Worm (Caenorhabditis elegans) whole organism, L4 larva: ENCODE results near the gene nhr-228.

Experiments
- aha-1 ChIP-seq: fragments of 150-350 bp; peaks from one replicate; lab custom pipeline; 2014; ENCODE audit warnings: missing biosample characterization, missing genetic modification characterization
- ama-1 ChIP-seq: fragments of 150-350 bp; optimal IDR thresholded peaks from 2 replicates; lab custom pipeline; 2014; ENCODE audit warnings: inconsistent platforms, mixed read lengths
- dmd-9 ChIP-seq: fragments of 200-800 bp; sonication (Bioruptor generic); IDR thresholded peaks from 2 replicates; pipeline ENCODE4 v1.3.6; 2022; ENCODE audit warnings: missing genetic modification reagents, missing genetic modification characterization, missing compliant biosample characterization
- duxl-1 ChIP-seq: sonication (generic microtip); optimal IDR thresholded peaks from 2 replicates; lab custom pipeline; 2016; ENCODE audit warnings: mild to moderate bottlenecking, missing genetic modification characterization, moderate library complexity, missing compliant biosample characterization; ENCODE audit not compliant: poor library complexity
- fkh-10 ChIP-seq: fragments of 150-350 bp; optimal IDR thresholded peaks from 2 replicates; lab custom pipeline; 2014; ENCODE audit warnings: missing biosample characterization, missing genetic modification reagents, missing genetic modification characterization
- hmg-1.1 ChIP-seq: fragments of 200-800 bp; sonication (Bioruptor generic); IDR thresholded peaks from 2 replicates; pipeline ENCODE4 v1.3.6; 2022; ENCODE audit warnings: missing genetic modification reagents, missing genetic modification characterization, missing compliant biosample characterization
- jun-1 ChIP-seq: fragments of 150-350 bp; optimal IDR thresholded peaks from 2 replicates; lab custom pipeline; 2014; ENCODE audit warnings: missing biosample characterization, missing genetic modification reagents, missing genetic modification characterization
- lin-1 ChIP-seq: fragments of 200-800 bp; sonication (Bioruptor generic); IDR thresholded peaks from 2 replicates; pipeline ENCODE4 v1.3.6; 2022; ENCODE audit warnings: missing genetic modification reagents, missing genetic modification characterization, missing compliant biosample characterization
- lsy-2 ChIP-seq, 2 experiments: fragments of 150-350 bp in 1 of 2; sonication (generic microtip) in 1 of 2; optimal IDR thresholded peaks; 2 replicates each; lab custom pipeline; 2014 to 2017; ENCODE audit warnings: missing biosample characterization in 2 of 2, missing genetic modification characterization in 2 of 2
- nhr-11 ChIP-seq: fragments of 150-350 bp; optimal IDR thresholded peaks from 2 replicates; lab custom pipeline; 2014; ENCODE audit warnings: missing biosample characterization, missing genetic modification characterization
- spr-1 ChIP-seq: sonication (generic microtip); optimal IDR thresholded peaks from 2 replicates; lab custom pipeline; 2016; ENCODE audit warnings: mild to moderate bottlenecking, missing genetic modification characterization, missing compliant biosample characterization
- unc-62 ChIP-seq, 3 experiments: fragments of 150-350 bp in 1 of 3; sonication (generic microtip); optimal IDR thresholded peaks in 2 of 3; peaks in 1 of 3; 1 replicate in 1 of 3; 2 replicates in 2 of 3; lab custom pipeline; 2014 to 2017; ENCODE audit warnings: missing biosample characterization in 3 of 3, missing genetic modification characterization in 3 of 3, missing genetic modification reagents in 3 of 3, missing genotype in 1 of 3
- ztf-11 ChIP-seq: fragments of 150-350 bp; optimal IDR thresholded peaks from 2 replicates; lab custom pipeline; 2014; ENCODE audit warnings: missing biosample characterization, missing genetic modification characterization

- TF ChIP-seq nhr-11 (tag; lab: Kevin White, UChicago) (no peak), jun-1 (tag; lab: Kevin White, UChicago) (no peak), spr-1 (tag; lab: Kevin White, UChicago) (no peak), ztf-11 (tag; lab: Kevin White, UChicago) (no peak), unc-62 (GFP tag; optimal IDR thresholded peaks at IDR 0.05 in 1 of 2; lab: Kevin White, UChicago) (peak in 1 of 2 experiments; percentile 22), unc-62 (tag; optimal IDR thresholded peaks at IDR 0.05; lab: Kevin White, UChicago) (no peak), duxl-1 (tag; lab: Kevin White, UChicago) (no peak), lin-1 (GFP tag; lab: Robert Waterston, UW) (peak; percentile 73), hmg-1.1 (GFP tag; lab: Robert Waterston, UW) (no peak), dmd-9 (GFP tag; lab: Robert Waterston, UW) (no peak), ama-1 (no peak), lsy-2 (tag; optimal IDR thresholded peaks at IDR 0.05; lab: Kevin White, UChicago) (no peak), fkh-10 (GFP tag; lab: Kevin White, UChicago) (no peak), aha-1 (tag; lab: Kevin White, UChicago) (no peak)
Measured at ce11 chrV:2308246-2308645, 26.7 kb downstream of the nhr-228 start.
